Fruit fly (Drosophila melanogaster): Measurements from ENCODE around the gene Graf.

Graf gene

DNA sequence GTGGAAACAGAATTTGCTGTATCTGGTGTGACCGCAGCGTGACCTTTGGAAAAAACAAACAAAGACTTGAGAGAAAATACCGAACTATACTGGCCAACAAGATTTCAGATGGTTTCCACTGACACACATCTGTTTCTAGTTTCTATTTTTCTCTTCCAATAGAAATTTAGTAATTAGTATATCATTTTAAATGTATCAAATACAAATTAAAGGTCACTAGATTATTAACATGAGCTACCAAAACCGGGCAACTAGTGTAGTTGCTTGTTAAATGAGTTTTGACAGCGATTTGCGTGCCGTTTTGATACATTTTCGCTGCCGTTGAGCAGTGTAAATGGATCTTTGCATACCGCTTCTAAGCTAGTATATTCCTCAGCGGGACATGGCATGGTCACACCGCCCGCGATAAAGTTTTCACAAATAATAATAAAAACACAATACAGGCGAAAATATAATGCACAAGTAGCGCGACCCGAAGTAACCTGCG is 56.8 kb downstream of the Graf start, which contains the start of the genes Pis and Hap40 (continued):
- peak; percentile 77 for TF ChIP-seq CG4617 (GFP tag; optimal IDR thresholded peaks at IDR 0.05; ENCODE audit: borderline replicate concordance)
- 0 out of 3 replicates have a peak, but pooled peaks have one; percentile 31 for TF ChIP-seq H15 (GFP tag; IDR thresholded peaks at IDR 0.05)
- TF ChIP-seq Eip74EF (GFP tag; optimal IDR thresholded peaks at IDR 0.05) = peak in 1 of 2 experiments; percentile 27
- no peak for TF ChIP-seq Bteb2 (GFP tag; optimal IDR thresholded peaks at IDR 0.05)
- TF ChIP-seq CG8924 (tag; optimal IDR thresholded peaks at IDR 0.05) = peak; percentile 77
- TF ChIP-seq CG9215 (GFP tag; IDR thresholded peaks at IDR 0.05) = peak; percentile 82
- peak; percentile 56 for TF ChIP-seq BEAF-32 (GFP tag; optimal IDR thresholded peaks at IDR 0.05)
- peak; percentile 67 for TF ChIP-seq Mrtf (GFP tag; IDR thresholded peaks at IDR 0.05)
- TF ChIP-seq NFAT (GFP tag; IDR thresholded peaks at IDR 0.05) = peak; percentile 66
- peak; percentile 35 for TF ChIP-seq CG1529 (GFP tag; optimal IDR thresholded peaks at IDR 0.05)
- TF ChIP-seq CG13894 (tag; optimal IDR thresholded peaks at IDR 0.05) = peak; percentile 74
- peak; percentile 50 for TF ChIP-seq CG33557 (GFP tag; optimal IDR thresholded peaks at IDR 0.05)
- TF ChIP-seq crp (GFP tag; optimal IDR thresholded peaks at IDR 0.05) = peak in 1 of 2 experiments; percentile 48
- TF ChIP-seq ash1 (GFP tag; optimal IDR thresholded peaks at IDR 0.05) = no peak
- peak; percentile 62; the same call in 1 of the 2 replicates for TF ChIP-seq CG10366 (GFP tag; IDR thresholded peaks at IDR 0.05)
- TF ChIP-seq sr (GFP tag; IDR thresholded peaks at IDR 0.05) = no peak
- no peak; the same call in 1 of the 2 replicates for TF ChIP-seq Taf1 (GFP tag; IDR thresholded peaks at IDR 0.05)
- peak; percentile 68; the same call in 1 of the 2 replicates for TF ChIP-seq sob (GFP tag; IDR thresholded peaks at IDR 0.05)
- no peak for TF ChIP-seq CG3838 (GFP tag; optimal IDR thresholded peaks at IDR 0.05)
- peak in 1 of 2 experiments; percentile 69 for TF ChIP-seq bsh (GFP tag; optimal IDR thresholded peaks at IDR 0.05)
- peak; percentile 67 for TF ChIP-seq CG10979 (tag; optimal IDR thresholded peaks at IDR 0.05)
- no peak for TF ChIP-seq br (optimal IDR thresholded peaks at IDR 0.05)
- TF ChIP-seq ATbp (GFP tag; optimal IDR thresholded peaks at IDR 0.05) = peak; percentile 4
- peak; percentile 72 for TF ChIP-seq CG18619 (GFP tag; optimal IDR thresholded peaks at IDR 0.05)
- no peak for TF ChIP-seq Dp (GFP tag; optimal IDR thresholded peaks at IDR 0.05)
- peak; percentile 87 for TF ChIP-seq Med (GFP tag)
- TF ChIP-seq gsb (GFP tag; IDR thresholded peaks at IDR 0.05) = no peak
- TF ChIP-seq Hr39 (optimal IDR thresholded peaks at IDR 0.05) = no peak
- peak; percentile 69 for TF ChIP-seq chn (GFP tag; optimal IDR thresholded peaks at IDR 0.05)
- peak; percentile 66 for TF ChIP-seq CG17359 (tag; optimal IDR thresholded peaks at IDR 0.05)
- no peak for TF ChIP-seq ac (GFP tag; optimal IDR thresholded peaks at IDR 0.05)
- no peak for TF ChIP-seq Side (GFP tag; optimal IDR thresholded peaks at IDR 0.05)
- TF ChIP-seq ab (GFP tag; optimal IDR thresholded peaks at IDR 0.05) = no peak
- TF ChIP-seq ro (GFP tag; IDR thresholded peaks at IDR 0.05) = no peak
- TF ChIP-seq fd102C (GFP tag; optimal IDR thresholded peaks at IDR 0.05) = no peak
- TF ChIP-seq vnd (GFP tag; IDR thresholded peaks at IDR 0.05; ENCODE audit: partially characterized antibody) = no peak
- peak; percentile 63 for TF ChIP-seq twi (tag; optimal IDR thresholded peaks at IDR 0.05)
- peak in 1 of 3 experiments; percentile 77 for TF ChIP-seq lola (GFP tag; optimal IDR thresholded peaks at IDR 0.05)
- TF ChIP-seq CG6254 (GFP tag; optimal IDR thresholded peaks at IDR 0.05) = no peak
- TF ChIP-seq CG17612 (GFP tag; IDR thresholded peaks at IDR 0.05) = no peak
- peak; percentile 63 for TF ChIP-seq CG14667 (GFP tag; IDR thresholded peaks at IDR 0.05)
- peak; percentile 35; the same call in 1 of the 2 replicates for TF ChIP-seq Poxn (GFP tag; IDR thresholded peaks at IDR 0.05)
- TF ChIP-seq CoRest (tag; optimal IDR thresholded peaks at IDR 0.05) = peak; percentile 90
- TF ChIP-seq seq (GFP tag; IDR thresholded peaks at IDR 0.05) = peak; percentile 51; the same call in 1 of the 2 replicates
- peak; percentile 71 for TF ChIP-seq CG12155 (GFP tag; optimal IDR thresholded peaks at IDR 0.05)
- no peak for TF ChIP-seq CG42726 (GFP tag; IDR thresholded peaks at IDR 0.05; ENCODE audit: partially characterized antibody)
- no peak for TF ChIP-seq Mes4 (GFP tag; optimal IDR thresholded peaks at IDR 0.05)
- TF ChIP-seq da (GFP tag; optimal IDR thresholded peaks at IDR 0.05) = no peak
- TF ChIP-seq Mad (GFP tag; optimal IDR thresholded peaks at IDR 0.05) = peak; percentile 61
- TF ChIP-seq hbn (GFP tag; IDR thresholded peaks at IDR 0.05; ENCODE audit: partially characterized antibody) = no peak
